Worm (Caenorhabditis elegans) whole organism, late embryonic: ENCODE measurements around the gene C05D12.3.

Source experiments
- T23F11.4 ChIP-seq: fragments of 200-800 bp; sonication (Bioruptor generic); optimal IDR thresholded peaks from 2 replicates; lab custom pipeline; 2018; ENCODE audit warnings: mild to moderate bottlenecking, missing genetic modification characterization, missing compliant biosample characterization
- ama-1 ChIP-seq: fragments of 150-350 bp; optimal IDR thresholded peaks from 2 replicates; lab custom pipeline; 2014
- ceh-24 ChIP-seq: sonication (generic microtip); optimal IDR thresholded peaks from 2 replicates; lab custom pipeline; 2016; ENCODE audit warnings: mild to moderate bottlenecking, missing genetic modification characterization, missing compliant biosample characterization
- ceh-34 ChIP-seq: sonication (generic microtip); optimal IDR thresholded peaks from 2 replicates; lab custom pipeline; 2016; ENCODE audit warnings: mild to moderate bottlenecking, missing genetic modification characterization, missing compliant biosample characterization
- fkh-10 ChIP-seq: fragments of 150-350 bp; optimal IDR thresholded peaks from 2 replicates; lab custom pipeline; 2014; ENCODE audit warnings: missing biosample characterization, missing genetic modification reagents, missing genetic modification characterization
- hlh-15 ChIP-seq: sonication (generic microtip); optimal IDR thresholded peaks from 2 replicates; lab custom pipeline; 2016; ENCODE audit warnings: missing genetic modification characterization, missing compliant biosample characterization
- npax-4 ChIP-seq: sonication (generic microtip); optimal IDR thresholded peaks from 2 replicates; lab custom pipeline; 2016; ENCODE audit warnings: missing genetic modification characterization, missing compliant biosample characterization
- pax-1 ChIP-seq: fragments of 150-350 bp; optimal IDR thresholded peaks from 2 replicates; lab custom pipeline; 2014; ENCODE audit warnings: missing biosample characterization, missing genetic modification characterization
- sox-2 ChIP-seq: fragments of 200-800 bp; sonication (Bioruptor generic); IDR thresholded peaks from 2 replicates; pipeline ENCODE4 v1.3.6; 2022; ENCODE audit warnings: missing genetic modification reagents, missing genetic modification characterization, missing compliant biosample characterization
- unc-86 ChIP-seq: sonication (generic microtip); optimal IDR thresholded peaks from 2 replicates; lab custom pipeline; 2016; ENCODE audit warnings: missing genetic modification characterization, missing compliant biosample characterization
- ztf-16 ChIP-seq: sonication (generic microtip); optimal IDR thresholded peaks from 2 replicates; lab custom pipeline; 2017; ENCODE audit warnings: missing genetic modification characterization, missing compliant biosample characterization

- no peak for TF ChIP-seq ceh-24
- no peak for TF ChIP-seq sox-2 (GFP tag; lab: Robert Waterston, UW)
- no peak for TF ChIP-seq npax-4 (tag; lab: Kevin White, UChicago)
- TF ChIP-seq ceh-34 (tag; lab: Kevin White, UChicago), result no peak
- no peak for TF ChIP-seq T23F11.4 (GFP tag; lab: Kevin White, UChicago)
- no peak for TF ChIP-seq unc-86 (tag; lab: Kevin White, UChicago)
- no peak for TF ChIP-seq fkh-10 (GFP tag; lab: Kevin White, UChicago)
- no peak for TF ChIP-seq ztf-16 (tag; lab: Kevin White, UChicago)
- TF ChIP-seq ama-1, result no peak
- no peak for TF ChIP-seq pax-1 (tag; lab: Kevin White, UChicago)
- TF ChIP-seq hlh-15 (tag; lab: Kevin White, UChicago), result no peak
Observed at ce11 chrII:11452498-11453005, 27.5 kb downstream of the C05D12.3 start, which contains the start of gene rsp-2.
